Worm (Caenorhabditis elegans) whole organism, L3 larva: ENCODE measurements around the gene sec-61.A.
"Not testable (repeated sequence)": the region's sequence is repeated elsewhere in the genome, so short reads cannot be mapped to it uniquely, and the experiment has no call there.

Experiments used
- R02D3.7 ChIP-seq: fragments of 150-350 bp; optimal IDR thresholded peaks from 2 replicates; lab custom pipeline; 2014; ENCODE audit warnings: missing biosample characterization, missing genetic modification characterization
- aly-2 ChIP-seq: fragments of 150-350 bp; optimal IDR thresholded peaks from 2 replicates; lab custom pipeline; 2014; ENCODE audit warnings: missing biosample characterization, missing genetic modification characterization
- ama-1 ChIP-seq: fragments of 150-350 bp; optimal IDR thresholded peaks from 2 replicates; lab custom pipeline; 2018
- ceh-28 ChIP-seq: fragments of 150-350 bp; optimal IDR thresholded peaks from 2 replicates; lab custom pipeline; 2014; ENCODE audit warnings: missing biosample characterization, missing genetic modification reagents, missing genetic modification characterization
- ceh-82 ChIP-seq: fragments of 150-350 bp; optimal IDR thresholded peaks from 2 replicates; lab custom pipeline; 2014; ENCODE audit warnings: missing biosample characterization, missing genetic modification characterization
- ceh-9 ChIP-seq: sonication (generic microtip); optimal IDR thresholded peaks from 2 replicates; lab custom pipeline; 2018; ENCODE audit warnings: missing biosample characterization, missing genetic modification characterization
- daf-12 ChIP-seq: fragments of 150-350 bp; optimal IDR thresholded peaks from 2 replicates; lab custom pipeline; 2014; ENCODE audit warnings: missing biosample characterization, missing genetic modification reagents, missing genetic modification characterization
- egl-27 ChIP-seq: sonication (generic microtip); optimal IDR thresholded peaks from 4 replicates; lab custom pipeline; 2017; ENCODE audit warnings: missing biosample characterization, missing genetic modification reagents, missing genetic modification characterization
- egl-5 ChIP-seq: fragments of 150-350 bp; optimal IDR thresholded peaks from 2 replicates; lab custom pipeline; 2017; ENCODE audit warnings: missing biosample characterization, missing genetic modification reagents, missing genetic modification characterization, inconsistent platforms
- elt-2 ChIP-seq: sonication (generic microtip); optimal IDR thresholded peaks from 2 replicates; lab custom pipeline; 2016; ENCODE audit warnings: missing genetic modification reagents, mild to moderate bottlenecking, missing genetic modification characterization, missing compliant biosample characterization
- elt-3 ChIP-seq, 3 experiments: fragments of 150-350 bp in 1 of 3; sonication (generic microtip) in 2 of 3; optimal IDR thresholded peaks; 2 replicates in 2 of 3; 4 replicates in 1 of 3; lab custom pipeline; 2014 to 2017; ENCODE audit warnings: missing biosample characterization in 3 of 3, missing genetic modification characterization in 3 of 3
- eor-1 ChIP-seq, 2 experiments: fragments of 150-350 bp; optimal IDR thresholded peaks; 2 replicates each; lab custom pipeline; 2014 to 2018; ENCODE audit warnings: missing biosample characterization in 2 of 2, missing genetic modification characterization in 2 of 2
- fkh-10 ChIP-seq: sonication (generic microtip); optimal IDR thresholded peaks from 2 replicates; lab custom pipeline; 2017; ENCODE audit warnings: missing biosample characterization, missing genetic modification reagents, missing genetic modification characterization
- fkh-2 ChIP-seq: fragments of 150-350 bp; optimal IDR thresholded peaks from 2 replicates; lab custom pipeline; 2014; ENCODE audit warnings: missing biosample characterization, missing genetic modification reagents, missing genetic modification characterization
- fos-1 ChIP-seq: fragments of 150-350 bp; optimal IDR thresholded peaks from 2 replicates; lab custom pipeline; 2014; ENCODE audit warnings: missing biosample characterization, missing genetic modification characterization
- hmg-11 ChIP-seq: sonication (generic microtip); optimal IDR thresholded peaks from 2 replicates; lab custom pipeline; 2016; ENCODE audit warnings: missing genetic modification characterization, missing compliant biosample characterization
- jun-1 ChIP-seq: fragments of 150-350 bp; optimal IDR thresholded peaks from 2 replicates; lab custom pipeline; 2014; ENCODE audit warnings: missing biosample characterization, missing genetic modification reagents, missing genetic modification characterization
- lin-15B ChIP-seq: fragments of 150-350 bp; optimal IDR thresholded peaks from 2 replicates; lab custom pipeline; 2014; ENCODE audit warnings: missing biosample characterization, missing genetic modification characterization
- lin-39 ChIP-seq: fragments of 150-350 bp; optimal IDR thresholded peaks from 2 replicates; lab custom pipeline; 2018; ENCODE audit warnings: missing biosample characterization, missing genetic modification reagents, missing genetic modification characterization
- lsy-12 ChIP-seq: sonication (generic microtip); optimal IDR thresholded peaks from 2 replicates; lab custom pipeline; 2016; ENCODE audit warnings: mild to moderate bottlenecking, missing genetic modification characterization, missing compliant biosample characterization
- mdl-1 ChIP-seq: fragments of 150-350 bp; optimal IDR thresholded peaks from 2 replicates; lab custom pipeline; 2014; ENCODE audit warnings: missing biosample characterization, missing genetic modification characterization
- mml-1 ChIP-seq: fragments of 150-350 bp; sonication (generic microtip); optimal IDR thresholded peaks from 3 replicates; lab custom pipeline; 2014; ENCODE audit warnings: missing biosample characterization, missing genetic modification characterization
- nfya-1 ChIP-seq: sonication (generic microtip); optimal IDR thresholded peaks from 2 replicates; lab custom pipeline; 2017; ENCODE audit warnings: missing genetic modification characterization, mild to moderate bottlenecking, missing compliant biosample characterization, antibody characterized with exemption, moderate library complexity; ENCODE audit not compliant: insufficient read depth
- nhr-23 ChIP-seq: fragments of 150-350 bp; optimal IDR thresholded peaks from 2 replicates; lab custom pipeline; 2014; ENCODE audit warnings: missing biosample characterization, missing genetic modification reagents, missing genetic modification characterization
- nhr-25 ChIP-seq: sonication (generic microtip); optimal IDR thresholded peaks from 2 replicates; lab custom pipeline; 2017; ENCODE audit warnings: missing biosample characterization, missing genetic modification characterization
- nhr-43 ChIP-seq: sonication (generic microtip); optimal IDR thresholded peaks from 2 replicates; lab custom pipeline; 2016; ENCODE audit warnings: mild to moderate bottlenecking, missing genetic modification characterization, missing compliant biosample characterization; ENCODE audit not compliant: poor library complexity, severe bottlenecking
- nhr-67 ChIP-seq: fragments of 150-350 bp; optimal IDR thresholded peaks from 2 replicates; lab custom pipeline; 2014; ENCODE audit warnings: missing biosample characterization, missing genetic modification characterization
- nhr-76 ChIP-seq: fragments of 150-350 bp; sonication (generic microtip); optimal IDR thresholded peaks from 5 replicates; lab custom pipeline; 2014; ENCODE audit warnings: missing biosample characterization, missing genetic modification characterization
- nhr-77 ChIP-seq: fragments of 150-350 bp; optimal IDR thresholded peaks from 2 replicates; lab custom pipeline; 2014; ENCODE audit warnings: missing biosample characterization, missing genetic modification characterization
- pha-4 ChIP-seq: fragments of 150-350 bp; optimal IDR thresholded peaks from 2 replicates; lab custom pipeline; 2014; ENCODE audit warnings: missing biosample characterization, missing genetic modification reagents, missing genetic modification characterization
- pqm-1 ChIP-seq: fragments of 150-350 bp; optimal IDR thresholded peaks from 2 replicates; lab custom pipeline; 2017; ENCODE audit warnings: missing biosample characterization, missing genetic modification characterization, inconsistent platforms
- sea-2 ChIP-seq: fragments of 150-350 bp; sonication (generic microtip); optimal IDR thresholded peaks from 4 replicates; lab custom pipeline; 2014; ENCODE audit warnings: missing biosample characterization, missing genetic modification reagents, missing genetic modification characterization
- skn-1 ChIP-seq: fragments of 150-350 bp; optimal IDR thresholded peaks from 2 replicates; lab custom pipeline; 2014; ENCODE audit warnings: missing biosample characterization, missing genetic modification characterization
- snpc-4 ChIP-seq: fragments of 150-350 bp; optimal IDR thresholded peaks from 2 replicates; lab custom pipeline; 2014; ENCODE audit warnings: missing biosample characterization, missing genetic modification characterization
- tbx-2 ChIP-seq: sonication (generic microtip); optimal IDR thresholded peaks from 2 replicates; lab custom pipeline; 2016; ENCODE audit warnings: mild to moderate bottlenecking, missing genetic modification characterization, missing compliant biosample characterization
- unc-39 ChIP-seq: sonication (generic microtip); optimal IDR thresholded peaks from 4 replicates; lab custom pipeline; 2017; ENCODE audit warnings: missing biosample characterization, missing genetic modification characterization
- unc-62 ChIP-seq: fragments of 150-350 bp; sonication (generic microtip); optimal IDR thresholded peaks from 4 replicates; lab custom pipeline; 2014; ENCODE audit warnings: missing biosample characterization, missing genetic modification reagents, missing genetic modification characterization
- zag-1 ChIP-seq: fragments of 150-350 bp; optimal IDR thresholded peaks from 2 replicates; lab custom pipeline; 2014; ENCODE audit warnings: missing biosample characterization, missing genetic modification characterization

Gene sec-61.A

ce11 chrIV:14853703-14854102 is 28.6 kb upstream of the sec-61.A start, which contains the start of gene Y57G11C.52:
Gene Y57G11C.52, plus strand, starts transcription at chrIV:14854003.
- no peak for TF ChIP-seq unc-39 (tag; lab: Kevin White, UChicago)
- no peak for TF ChIP-seq ceh-9
- TF ChIP-seq lin-39 (tag; lab: Kevin White, UChicago) = no peak
- no peak for TF ChIP-seq nhr-76 (tag; lab: Kevin White, UChicago)
- TF ChIP-seq ama-1 (lab: Kevin White, UChicago) = no peak
- no peak for TF ChIP-seq egl-27 (tag; lab: Kevin White, UChicago)
- TF ChIP-seq unc-62 (GFP tag; lab: Kevin White, UChicago) = no peak
- no peak for TF ChIP-seq mdl-1

DNA sequence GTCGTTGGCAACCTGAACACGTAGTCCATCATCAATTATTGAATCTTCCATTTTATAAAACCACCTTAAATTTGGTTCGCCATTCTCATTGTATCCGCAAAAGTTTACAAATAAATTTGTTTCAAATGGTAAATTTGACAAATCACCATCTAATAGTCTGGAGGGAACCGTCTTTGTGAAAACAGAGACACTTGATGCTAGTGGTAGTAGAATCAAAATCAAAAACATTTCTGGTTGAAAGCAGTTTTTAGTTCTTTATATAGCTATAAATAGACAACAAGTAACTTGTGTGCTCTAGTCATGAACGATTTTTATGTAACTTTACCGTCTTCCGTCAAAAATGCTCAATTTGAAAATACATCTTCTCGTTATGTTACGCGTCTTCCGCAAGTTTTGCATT is 18.0 kb upstream of the sec-61.A start, which contains the start of gene Y57G11C.20:
TSS of gene Y57G11C.20 (plus strand) at position 301 of the 400 bp plus-strand sequence.
- not testable (repeated sequence) for TF ChIP-seq elt-2 (tag; lab: Kevin White, UChicago); eor-1 (tag; optimal IDR thresholded peaks at IDR 0.05; lab: Kevin White, UChicago); daf-12 (tag; lab: Kevin White, UChicago)
- TF ChIP-seq, all 47 proteins: peak for 0; not testable (repeated sequence) for 47

ce11 chrIV:14838095-14838494 is 13.0 kb upstream of the sec-61.A start:
- TF ChIP-seq skn-1 (peak; percentile 30), aly-2 (tag; lab: Kevin White, UChicago) (peak; percentile 43), unc-62 (GFP tag; lab: Kevin White, UChicago) (peak; percentile 59), ceh-28 (tag; lab: Kevin White, UChicago) (peak; percentile 91), nfya-1 (tag; lab: Kevin White, UChicago) (peak; percentile 76), fkh-10 (GFP tag; lab: Kevin White, UChicago) (no peak), tbx-2 (tag; lab: Kevin White, UChicago) (peak; percentile 89), ama-1 (lab: Kevin White, UChicago) (peak; percentile 13), elt-2 (tag; lab: Kevin White, UChicago) (peak; percentile 31), ceh-82 (tag; lab: Kevin White, UChicago) (peak; percentile 76), snpc-4 (tag; lab: Kevin White, UChicago) (peak; percentile 73), sea-2 (GFP tag; lab: Kevin White, UChicago) (no peak), fos-1 (peak; percentile 69), egl-27 (tag; lab: Kevin White, UChicago) (peak; percentile 64), nhr-67 (peak; percentile 14), zag-1 (tag; lab: Kevin White, UChicago) (peak; percentile 5), R02D3.7 (tag; lab: Kevin White, UChicago) (peak; percentile 68), nhr-77 (peak; percentile 12), hmg-11 (tag; lab: Kevin White, UChicago) (peak; percentile 96), nhr-43 (tag; lab: Kevin White, UChicago) (peak; percentile 94), pha-4 (tag; lab: Kevin White, UChicago) (peak; percentile 23), pqm-1 (no peak), nhr-25 (tag; lab: Kevin White, UChicago) (peak; percentile 87), jun-1 (tag; lab: Kevin White, UChicago) (peak; percentile 36), lin-15B (tag; lab: Kevin White, UChicago) (peak; percentile 53), lin-39 (tag; lab: Kevin White, UChicago) (peak; percentile 85), lsy-12 (no peak), elt-3 (tag; optimal IDR thresholded peaks at IDR 0.05; lab: Kevin White, UChicago) (no peak), nhr-76 (tag; lab: Kevin White, UChicago) (no peak), nhr-23 (tag; lab: Kevin White, UChicago) (peak; percentile 81), egl-5 (tag; lab: Kevin White, UChicago) (peak; percentile 48), mml-1 (tag; lab: Kevin White, UChicago) (no peak)

- TF ChIP-seq fkh-2 (no peak), nfya-1 (tag; lab: Kevin White, UChicago) (peak; percentile 60), egl-5 (tag; lab: Kevin White, UChicago) (peak; percentile 39), lin-15B (tag; lab: Kevin White, UChicago) (peak; percentile 6)
- TF ChIP-seq, all 47 proteins: peak for 3
These were observed 11.8 kb upstream of the sec-61.A start, which contains the start of gene Y57G11C.22 for ce11 chrIV:14836885-14837284. Gene Y57G11C.22, plus strand, starts transcription at chrIV:14837211.
